Fruit fly (Drosophila melanogaster) whole organism, embryonic: ENCODE results near the gene CG13258.

Experiments used
- C15 ChIP-seq: fragments of 200-800 bp; sonication (Bioruptor generic); IDR thresholded peaks from 3 replicates; pipeline ENCODE4 v1.3.6; 2022; ENCODE audit warnings: missing biosample characterization, missing genetic modification characterization
- CG10147 ChIP-seq: fragments of 200-800 bp; sonication (Bioruptor generic); optimal IDR thresholded peaks from 2 replicates; lab custom pipeline; 2019; ENCODE audit warnings: missing biosample characterization, mild to moderate bottlenecking, missing genetic modification characterization, moderate library complexity
- CG10267 ChIP-seq: fragments of 200-800 bp; sonication (Bioruptor generic); optimal IDR thresholded peaks from 2 replicates; lab custom pipeline; 2018; ENCODE audit warnings: missing biosample characterization, mild to moderate bottlenecking, missing genetic modification characterization, moderate library complexity
- CG10431 ChIP-seq: fragments of 200-800 bp; sonication (Bioruptor generic); optimal IDR thresholded peaks from 3 replicates; lab custom pipeline; 2018; ENCODE audit warnings: missing biosample characterization, mild to moderate bottlenecking, missing genetic modification characterization
- CG12155 ChIP-seq: fragments of 200-800 bp; sonication (Bioruptor generic); optimal IDR thresholded peaks from 3 replicates; lab custom pipeline; 2016; ENCODE audit warnings: missing biosample characterization, missing genetic modification characterization
- CG14710 ChIP-seq: fragments of 200-800 bp; sonication (Bioruptor generic); optimal IDR thresholded peaks from 3 replicates; lab custom pipeline; 2019; ENCODE audit warnings: missing biosample characterization, mild to moderate bottlenecking, missing genetic modification characterization, moderate library complexity
- CG14860 ChIP-seq: fragments of 200-800 bp; sonication (Bioruptor generic); IDR thresholded peaks from 3 replicates; pipeline ENCODE4 v1.3.6; 2022; ENCODE audit warnings: missing biosample characterization, missing genetic modification characterization; ENCODE audit not compliant: partially characterized antibody
- CG2875 ChIP-seq: fragments of 200-800 bp; sonication (Bioruptor generic); optimal IDR thresholded peaks from 2 replicates; lab custom pipeline; 2017; ENCODE audit warnings: missing biosample characterization, mild to moderate bottlenecking, missing genetic modification characterization, missing genetic modification reagents
- CG4404 ChIP-seq: fragments of 200-800 bp; sonication (Bioruptor generic); IDR thresholded peaks from 2 replicates; pipeline ENCODE4 v1.3.6; 2022; ENCODE audit warnings: missing biosample characterization, missing genetic modification characterization
- CG6791 ChIP-seq: fragments of 200-800 bp; sonication (Bioruptor generic); IDR thresholded peaks from 3 replicates; pipeline ENCODE4 v1.3.6; 2022; ENCODE audit warnings: missing biosample characterization, missing genetic modification characterization; ENCODE audit not compliant: partially characterized antibody
- CG7839 ChIP-seq: fragments of 200-800 bp; sonication (Bioruptor generic); optimal IDR thresholded peaks from 3 replicates; lab custom pipeline; 2018; ENCODE audit warnings: missing biosample characterization, mild to moderate bottlenecking, missing genetic modification characterization, moderate library complexity
- CG7987 ChIP-seq: fragments of 200-800 bp; sonication (Bioruptor generic); optimal IDR thresholded peaks from 2 replicates; lab custom pipeline; 2018; ENCODE audit warnings: missing biosample characterization, mild to moderate bottlenecking, missing genetic modification characterization, moderate library complexity
- CG8478 ChIP-seq: fragments of >200 bp; optimal IDR thresholded peaks from 2 replicates; lab custom pipeline; 2018
- CG8765 ChIP-seq: fragments of 200-800 bp; sonication (Bioruptor generic); IDR thresholded peaks from 2 replicates; pipeline ENCODE4 v1.3.6; 2022; ENCODE audit warnings: missing biosample characterization, missing genetic modification characterization
- CkIIα-i1 ChIP-seq: fragments of 200-800 bp; sonication (Bioruptor generic); IDR thresholded peaks from 2 replicates; pipeline ENCODE4 v1.3.6; 2022; ENCODE audit warnings: missing biosample characterization, missing genetic modification characterization
- Dad ChIP-seq: fragments of 200-800 bp; sonication (Bioruptor generic); optimal IDR thresholded peaks from 3 replicates; lab custom pipeline; 2016; ENCODE audit warnings: missing biosample characterization, missing genetic modification characterization
- E2f2 ChIP-seq: fragments of 200-800 bp; sonication (Bioruptor generic); IDR thresholded peaks from 2 replicates; pipeline ENCODE4 v1.3.6; 2022; ENCODE audit warnings: missing biosample characterization, missing genetic modification characterization
- Hey ChIP-seq: fragments of 200-800 bp; sonication (Bioruptor generic); optimal IDR thresholded peaks from 3 replicates; lab custom pipeline; 2018; ENCODE audit warnings: missing biosample characterization, mild to moderate bottlenecking, missing genetic modification characterization
- Hr3 ChIP-seq: fragments of 200-800 bp; sonication (Bioruptor generic); optimal IDR thresholded peaks from 3 replicates; lab custom pipeline; 2016; ENCODE audit warnings: missing biosample characterization, missing genetic modification characterization
- MESR4 ChIP-seq: fragments of 200-800 bp; sonication (Bioruptor generic); optimal IDR thresholded peaks from 2 replicates; lab custom pipeline; 2018; ENCODE audit warnings: missing biosample characterization, mild to moderate bottlenecking, missing genetic modification characterization, moderate library complexity
- MTF-1 ChIP-seq: fragments of 200-800 bp; sonication (Bioruptor generic); optimal IDR thresholded peaks from 2 replicates; lab custom pipeline; 2018; ENCODE audit warnings: missing biosample characterization, mild to moderate bottlenecking, missing genetic modification characterization, borderline replicate concordance
- Nf-YC ChIP-seq: fragments of 200-800 bp; optimal IDR thresholded peaks from 3 replicates; lab custom pipeline; 2019; ENCODE audit warnings: missing biosample characterization, mild to moderate bottlenecking, missing genetic modification characterization, moderate library complexity
- Opbp ChIP-seq: fragments of 200-800 bp; sonication (Bioruptor generic); IDR thresholded peaks from 3 replicates; pipeline ENCODE4 v1.3.6; 2022; ENCODE audit warnings: missing biosample characterization, missing genetic modification characterization; ENCODE audit not compliant: partially characterized antibody
- Pdp1 ChIP-seq, 2 experiments: fragments of 200-800 bp; sonication (Bioruptor generic); optimal IDR thresholded peaks; 3 replicates each; lab custom pipeline; 2016; ENCODE audit warnings: missing biosample characterization in 2 of 2, missing genetic modification characterization in 2 of 2, mild to moderate bottlenecking in 1 of 2, moderate library complexity in 1 of 2
- Ravus ChIP-seq: fragments of 200-800 bp; sonication (Bioruptor generic); IDR thresholded peaks from 2 replicates; pipeline ENCODE4 v1.3.6; 2022; ENCODE audit warnings: missing biosample characterization, missing genetic modification characterization
- Rfx ChIP-seq: fragments of 200-800 bp; sonication (Bioruptor generic); IDR thresholded peaks from 2 replicates; pipeline ENCODE4 v1.3.6; 2022; ENCODE audit warnings: missing biosample characterization, missing genetic modification characterization
- ara ChIP-seq: fragments of 200-800 bp; sonication (Bioruptor generic); IDR thresholded peaks from 2 replicates; pipeline ENCODE4 v1.3.6; 2022; ENCODE audit warnings: missing biosample characterization, missing genetic modification characterization
- az2 ChIP-seq: fragments of 200-800 bp; sonication (Bioruptor generic); optimal IDR thresholded peaks from 3 replicates; lab custom pipeline; 2016; ENCODE audit warnings: missing biosample characterization, missing genetic modification characterization
- bab2 ChIP-seq: fragments of 200-800 bp; sonication (Bioruptor generic); optimal IDR thresholded peaks from 2 replicates; lab custom pipeline; 2016; ENCODE audit warnings: missing biosample characterization, missing genetic modification characterization
- cg ChIP-seq: fragments of 200-800 bp; sonication (Bioruptor generic); optimal IDR thresholded peaks from 3 replicates; lab custom pipeline; 2019; ENCODE audit warnings: missing biosample characterization, mild to moderate bottlenecking, missing genetic modification characterization, moderate library complexity
- dan ChIP-seq: fragments of 200-800 bp; sonication (Bioruptor generic); IDR thresholded peaks from 2 replicates; pipeline ENCODE4 v1.3.6; 2022; ENCODE audit warnings: missing biosample characterization, missing genetic modification characterization
- en ChIP-seq: fragments of 200-800 bp; sonication (Bioruptor generic); optimal IDR thresholded peaks from 2 replicates; lab custom pipeline; 2016; ENCODE audit warnings: missing biosample characterization, missing genetic modification characterization
- ewg ChIP-seq: fragments of 200-800 bp; sonication (Bioruptor generic); optimal IDR thresholded peaks from 3 replicates; lab custom pipeline; 2017; ENCODE audit warnings: mild to moderate bottlenecking, missing biosample characterization, missing genetic modification reagents, missing genetic modification characterization
- exex ChIP-seq: fragments of 200-800 bp; sonication (Bioruptor generic); optimal IDR thresholded peaks from 4 replicates; lab custom pipeline; 2018; ENCODE audit warnings: missing biosample characterization, mild to moderate bottlenecking, missing genetic modification characterization, moderate library complexity
- fd96Cb ChIP-seq: fragments of 200-800 bp; sonication (Bioruptor generic); optimal IDR thresholded peaks from 2 replicates; lab custom pipeline; 2018; ENCODE audit warnings: missing biosample characterization, mild to moderate bottlenecking, missing genetic modification characterization, moderate library complexity
- grau ChIP-seq: fragments of 200-800 bp; optimal IDR thresholded peaks from 3 replicates; lab custom pipeline; 2019; ENCODE audit warnings: missing biosample characterization, mild to moderate bottlenecking, missing genetic modification characterization, moderate library complexity
- kah ChIP-seq: fragments of 200-800 bp; sonication (Bioruptor generic); optimal IDR thresholded peaks from 2 replicates; lab custom pipeline; 2018; ENCODE audit warnings: missing biosample characterization, mild to moderate bottlenecking, missing genetic modification characterization
- kni ChIP-seq: fragments of 200-800 bp; sonication (Bioruptor generic); optimal IDR thresholded peaks from 3 replicates; lab custom pipeline; 2017; ENCODE audit warnings: mild to moderate bottlenecking, missing biosample characterization, missing genetic modification reagents, missing genetic modification characterization
- lbe ChIP-seq: fragments of 200-800 bp; sonication (Bioruptor generic); optimal IDR thresholded peaks from 2 replicates; lab custom pipeline; 2016; ENCODE audit warnings: missing biosample characterization, mild to moderate bottlenecking, missing genetic modification characterization
- odd ChIP-seq: fragments of 200-800 bp; sonication (Bioruptor generic); optimal IDR thresholded peaks from 2 replicates; lab custom pipeline; 2017; ENCODE audit warnings: missing biosample characterization, mild to moderate bottlenecking, missing genetic modification characterization
- onecut ChIP-seq: fragments of 200-800 bp; sonication (Bioruptor generic); IDR thresholded peaks from 2 replicates; pipeline ENCODE4 v1.3.6; 2022; ENCODE audit warnings: missing biosample characterization, missing genetic modification characterization
- pfk ChIP-seq: fragments of 200-800 bp; sonication (Bioruptor generic); optimal IDR thresholded peaks from 2 replicates; lab custom pipeline; 2018; ENCODE audit warnings: missing biosample characterization, mild to moderate bottlenecking, missing genetic modification characterization, moderate library complexity
- row ChIP-seq: fragments of 200-800 bp; sonication (Bioruptor generic); IDR thresholded peaks from 3 replicates; pipeline ENCODE4 v1.3.6; 2022; ENCODE audit warnings: missing biosample characterization, missing genetic modification characterization
- scrt ChIP-seq: fragments of 200-800 bp; sonication (Bioruptor generic); optimal IDR thresholded peaks from 2 replicates; lab custom pipeline; 2018; ENCODE audit warnings: missing biosample characterization, mild to moderate bottlenecking, missing genetic modification characterization, moderate library complexity
- sens ChIP-seq: fragments of 200-800 bp; sonication (Bioruptor generic); peaks from one replicate; lab custom pipeline; 2016; ENCODE audit warnings: missing biosample characterization, missing genetic modification characterization
- ssp ChIP-seq: fragments of 200-800 bp; sonication (Bioruptor generic); IDR thresholded peaks from 2 replicates; pipeline ENCODE4 v1.3.6; 2022; ENCODE audit warnings: missing biosample characterization, missing genetic modification characterization
- tll ChIP-seq, 2 experiments: fragments of 200-800 bp in 1 of 2; fragments of >200 bp in 1 of 2; sonication (Bioruptor generic) in 1 of 2; optimal IDR thresholded peaks; 2 replicates each; lab custom pipeline; 2017 to 2019; ENCODE audit warnings: missing biosample characterization in 2 of 2, missing genetic modification characterization in 2 of 2, mild to moderate bottlenecking in 1 of 2, moderate library complexity in 1 of 2
- twi ChIP-seq: fragments of 200-800 bp; optimal IDR thresholded peaks from 2 replicates; lab custom pipeline; 2019; ENCODE audit warnings: missing biosample characterization, mild to moderate bottlenecking, missing genetic modification characterization, moderate library complexity
- wek ChIP-seq: fragments of 200-800 bp; sonication (Bioruptor generic); optimal IDR thresholded peaks from 3 replicates; lab custom pipeline; 2018; ENCODE audit warnings: missing biosample characterization, mild to moderate bottlenecking, missing genetic modification characterization, moderate library complexity

The CG13258 gene

dm6 chr2L:16287602-16288392 is 5.0 kb downstream of the CG13258 start, which contains the start of the genes crp and pkaap (continued):
- TF ChIP-seq CG12155 (GFP tag; lab: Kevin White, UChicago) = peak; percentile 85
- peak; percentile 3 for TF ChIP-seq twi (tag; lab: Kevin White, UChicago)
- no peak for TF ChIP-seq ara (GFP tag; lab: Robert Waterston, UW)
- TF ChIP-seq exex (tag; lab: Kevin White, UChicago) = peak; percentile 13
- TF ChIP-seq scrt (GFP tag; lab: Kevin White, UChicago) = peak; percentile 63
- no peak for TF ChIP-seq C15 (GFP tag; lab: Robert Waterston, UW)
- TF ChIP-seq Nf-YC (tag; lab: Kevin White, UChicago) = peak; percentile 40
- TF ChIP-seq CG10267 (tag; lab: Kevin White, UChicago) = peak; percentile 100
- peak; percentile 90 for TF ChIP-seq bab2 (GFP tag; lab: Kevin White, UChicago)
- TF ChIP-seq Opbp (GFP tag; lab: Robert Waterston, UW) = no peak
- peak; percentile 67 for TF ChIP-seq CG14710
- TF ChIP-seq ewg (GFP tag; lab: Kevin White, UChicago) = peak; percentile 43
- TF ChIP-seq kah = no peak
- peak; percentile 82 for TF ChIP-seq az2 (GFP tag; lab: Kevin White, UChicago)
- TF ChIP-seq onecut (GFP tag; lab: Robert Waterston, UW) = peak; percentile 78
- peak; percentile 74 for TF ChIP-seq CG7987
- TF ChIP-seq CG8478 (lab: Kevin White, UChicago) = no peak
- TF ChIP-seq sens = peak; percentile 97
- peak; percentile 41 for TF ChIP-seq wek (GFP tag; lab: Kevin White, UChicago)
- TF ChIP-seq pfk (GFP tag; lab: Kevin White, UChicago) = peak; percentile 54
- peak; percentile 68 for TF ChIP-seq CG10431
- TF ChIP-seq Dad = peak; percentile 87
- TF ChIP-seq MESR4 (GFP tag; lab: Kevin White, UChicago) = peak; percentile 3
- TF ChIP-seq CkIIα-i1 (GFP tag; lab: Robert Waterston, UW) = no peak
- no peak for TF ChIP-seq CG8765 (GFP tag; lab: Robert Waterston, UW)
- TF ChIP-seq CG4404 = no peak
- no peak for TF ChIP-seq ssp (GFP tag; lab: Robert Waterston, UW)
- TF ChIP-seq kni (GFP tag; lab: Kevin White, UChicago) = no peak
- no peak for TF ChIP-seq cg (GFP tag; lab: Kevin White, UChicago)
- no peak for TF ChIP-seq dan (GFP tag; lab: Robert Waterston, UW)
- TF ChIP-seq MTF-1 (GFP tag; lab: Kevin White, UChicago) = peak; percentile 82
- peak; percentile 69 for TF ChIP-seq grau (tag; lab: Kevin White, UChicago)
- no peak for TF ChIP-seq CG14860 (GFP tag; lab: Robert Waterston, UW)
- peak; percentile 56 for TF ChIP-seq en (GFP tag; lab: Kevin White, UChicago)
- peak; percentile 53 for TF ChIP-seq fd96Cb
- peak; percentile 90 for TF ChIP-seq lbe (GFP tag; lab: Kevin White, UChicago)
- TF ChIP-seq Rfx (GFP tag; lab: Robert Waterston, UW) = no peak
- no peak for TF ChIP-seq tll (GFP tag; optimal IDR thresholded peaks at IDR 0.05; lab: Kevin White, UChicago)
- TF ChIP-seq Hey = peak; percentile 16
- peak; percentile 88 to 90 for TF ChIP-seq Pdp1 (GFP tag; optimal IDR thresholded peaks at IDR 0.05; lab: Kevin White, UChicago)
- TF ChIP-seq row = no peak
- TF ChIP-seq Hr3 (GFP tag; lab: Kevin White, UChicago) = peak; percentile 66
- no peak for TF ChIP-seq E2f2 (GFP tag; lab: Robert Waterston, UW)
- TF ChIP-seq CG7839 (tag; lab: Kevin White, UChicago) = no peak
- peak; percentile 62 for TF ChIP-seq CG2875 (GFP tag; lab: Kevin White, UChicago)
- TF ChIP-seq CG6791 (GFP tag; lab: Robert Waterston, UW) = no peak
- TF ChIP-seq odd (GFP tag; lab: Kevin White, UChicago) = peak; percentile 19
- peak; percentile 42 for TF ChIP-seq CG10147
- TF ChIP-seq Ravus (GFP tag; lab: Robert Waterston, UW) = no peak
